Worm (Caenorhabditis elegans) whole organism, late embryonic: Measurements from ENCODE around the gene ivd-1.

Experiments used
- C08G9.2 ChIP-seq: sonication (generic microtip); optimal IDR thresholded peaks from 2 replicates; lab custom pipeline; 2016; ENCODE audit warnings: mild to moderate bottlenecking, missing genetic modification characterization, moderate library complexity, missing compliant biosample characterization
- C38D4.7 ChIP-seq: fragments of 200-800 bp; sonication (Bioruptor generic); optimal IDR thresholded peaks from 2 replicates; lab custom pipeline; 2018; ENCODE audit warnings: mild to moderate bottlenecking, missing genetic modification characterization, moderate library complexity, missing compliant biosample characterization
- K02D7.2 ChIP-seq: sonication (generic microtip); optimal IDR thresholded peaks from 2 replicates; lab custom pipeline; 2017; ENCODE audit warnings: mild to moderate bottlenecking, missing genetic modification characterization, missing compliant biosample characterization
- K09A11.1 ChIP-seq: sonication (generic microtip); optimal IDR thresholded peaks from 2 replicates; lab custom pipeline; 2017; ENCODE audit warnings: antibody characterized with exemption, mild to moderate bottlenecking, missing genetic modification characterization, missing compliant biosample characterization; ENCODE audit not compliant: insufficient read depth
- Y22D7AL.16 ChIP-seq: sonication (generic microtip); optimal IDR thresholded peaks from 2 replicates; lab custom pipeline; 2016; ENCODE audit warnings: missing genetic modification characterization, missing compliant biosample characterization
- ceh-18 ChIP-seq: sonication (generic microtip); optimal IDR thresholded peaks from 2 replicates; lab custom pipeline; 2016; ENCODE audit warnings: missing genetic modification characterization, missing compliant biosample characterization
- ceh-19 ChIP-seq: fragments of 200-800 bp; sonication (Bioruptor generic); optimal IDR thresholded peaks from 2 replicates; lab custom pipeline; 2018; ENCODE audit warnings: mild to moderate bottlenecking, missing genetic modification characterization, missing compliant biosample characterization
- ceh-2 ChIP-seq: sonication (generic microtip); optimal IDR thresholded peaks from 2 replicates; lab custom pipeline; 2016; ENCODE audit warnings: missing genotype, missing genetic modification characterization, missing compliant biosample characterization
- ceh-22 ChIP-seq: sonication (generic microtip); optimal IDR thresholded peaks from 2 replicates; lab custom pipeline; 2017; ENCODE audit warnings: missing biosample characterization, missing genetic modification characterization
- ceh-30 ChIP-seq: fragments of 150-350 bp; optimal IDR thresholded peaks from 2 replicates; lab custom pipeline; 2014; ENCODE audit warnings: missing biosample characterization, missing genetic modification characterization
- ceh-31 ChIP-seq: sonication (generic microtip); optimal IDR thresholded peaks from 2 replicates; lab custom pipeline; 2016; ENCODE audit warnings: missing genetic modification characterization, missing compliant biosample characterization
- ceh-45 ChIP-seq: fragments of 200-800 bp; sonication (Bioruptor generic); IDR thresholded peaks from 2 replicates; pipeline ENCODE4 v1.3.6; 2022; ENCODE audit warnings: missing genetic modification reagents, missing genetic modification characterization, missing compliant biosample characterization
- ceh-48 ChIP-seq: sonication (generic microtip); optimal IDR thresholded peaks from 2 replicates; lab custom pipeline; 2016; ENCODE audit warnings: missing genetic modification characterization, inconsistent platforms, missing compliant biosample characterization
- ceh-9 ChIP-seq: sonication (generic microtip); optimal IDR thresholded peaks from 2 replicates; lab custom pipeline; 2016; ENCODE audit warnings: mild to moderate bottlenecking, missing genetic modification characterization, inconsistent platforms, missing compliant biosample characterization
- che-1 ChIP-seq: sonication (generic microtip); optimal IDR thresholded peaks from 2 replicates; lab custom pipeline; 2016; ENCODE audit warnings: mild to moderate bottlenecking, missing genetic modification characterization, missing compliant biosample characterization
- ets-4 ChIP-seq: sonication (generic microtip); optimal IDR thresholded peaks from 2 replicates; lab custom pipeline; 2016; ENCODE audit warnings: missing genetic modification characterization, missing compliant biosample characterization
- eyg-1 ChIP-seq: sonication (generic microtip); optimal IDR thresholded peaks from 2 replicates; lab custom pipeline; 2016; ENCODE audit warnings: missing genotype, missing genetic modification characterization, missing compliant biosample characterization
- fax-1 ChIP-seq: sonication (generic microtip); optimal IDR thresholded peaks from 2 replicates; lab custom pipeline; 2016; ENCODE audit warnings: missing genotype, missing genetic modification characterization, missing compliant biosample characterization
- fkh-10 ChIP-seq: fragments of 150-350 bp; optimal IDR thresholded peaks from 2 replicates; lab custom pipeline; 2014; ENCODE audit warnings: missing biosample characterization, missing genetic modification reagents, missing genetic modification characterization
- fkh-6 ChIP-seq: sonication (generic microtip); optimal IDR thresholded peaks from 2 replicates; lab custom pipeline; 2016; ENCODE audit warnings: missing genetic modification characterization, missing compliant biosample characterization
- hlh-15 ChIP-seq: sonication (generic microtip); optimal IDR thresholded peaks from 2 replicates; lab custom pipeline; 2016; ENCODE audit warnings: missing genetic modification characterization, missing compliant biosample characterization
- hlh-30 ChIP-seq: sonication (generic microtip); optimal IDR thresholded peaks from 2 replicates; lab custom pipeline; 2017; ENCODE audit warnings: antibody characterized with exemption, missing genetic modification characterization, missing compliant biosample characterization; ENCODE audit not compliant: insufficient read depth
- hlh-6 ChIP-seq: sonication (generic microtip); optimal IDR thresholded peaks from 2 replicates; lab custom pipeline; 2016; ENCODE audit warnings: missing genotype, missing genetic modification characterization, missing compliant biosample characterization
- hlh-8 ChIP-seq: sonication (generic microtip); optimal IDR thresholded peaks from 2 replicates; lab custom pipeline; 2016; ENCODE audit warnings: missing genotype, missing genetic modification characterization, missing compliant biosample characterization
- lin-11 ChIP-seq: fragments of 200-800 bp; sonication (Bioruptor generic); optimal IDR thresholded peaks from 2 replicates; lab custom pipeline; 2018; ENCODE audit warnings: mild to moderate bottlenecking, missing genetic modification characterization, missing compliant biosample characterization
- mec-3 ChIP-seq: sonication (generic microtip); optimal IDR thresholded peaks from 2 replicates; lab custom pipeline; 2016; ENCODE audit warnings: borderline replicate concordance, missing genetic modification characterization, missing compliant biosample characterization
- nfya-1 ChIP-seq: sonication (generic microtip); optimal IDR thresholded peaks from 2 replicates; lab custom pipeline; 2017; ENCODE audit warnings: missing genetic modification characterization, mild to moderate bottlenecking, missing compliant biosample characterization, antibody characterized with exemption, moderate library complexity
- npax-4 ChIP-seq: sonication (generic microtip); optimal IDR thresholded peaks from 2 replicates; lab custom pipeline; 2016; ENCODE audit warnings: missing genetic modification characterization, missing compliant biosample characterization
- odd-2 ChIP-seq: sonication (generic microtip); optimal IDR thresholded peaks from 2 replicates; lab custom pipeline; 2017; ENCODE audit warnings: antibody characterized with exemption, mild to moderate bottlenecking, missing genetic modification characterization, missing compliant biosample characterization
- pha-4 ChIP-seq: fragments of 150-350 bp; optimal IDR thresholded peaks from 2 replicates; lab custom pipeline; 2018; ENCODE audit warnings: missing biosample characterization, missing genetic modification reagents, missing genetic modification characterization
- pros-1 ChIP-seq: fragments of 150-350 bp; optimal IDR thresholded peaks from 2 replicates; lab custom pipeline; 2014; ENCODE audit warnings: missing biosample characterization, missing genetic modification reagents, missing genetic modification characterization
- ref-2 ChIP-seq: sonication (generic microtip); optimal IDR thresholded peaks from 2 replicates; lab custom pipeline; 2016; ENCODE audit warnings: missing genetic modification characterization, missing compliant biosample characterization
- rnt-1 ChIP-seq: sonication (generic microtip); optimal IDR thresholded peaks from 2 replicates; lab custom pipeline; 2016; ENCODE audit warnings: missing genetic modification characterization, missing compliant biosample characterization
- sox-2 ChIP-seq: fragments of 200-800 bp; sonication (Bioruptor generic); IDR thresholded peaks from 2 replicates; pipeline ENCODE4 v1.3.6; 2022; ENCODE audit warnings: missing genetic modification reagents, missing genetic modification characterization, missing compliant biosample characterization
- syd-9 ChIP-seq: sonication (generic microtip); optimal IDR thresholded peaks from 2 replicates; lab custom pipeline; 2016; ENCODE audit warnings: mild to moderate bottlenecking, missing genetic modification characterization, moderate library complexity, missing compliant biosample characterization
- tbx-2 ChIP-seq: sonication (generic microtip); optimal IDR thresholded peaks from 2 replicates; lab custom pipeline; 2016; ENCODE audit warnings: missing genetic modification characterization, missing compliant biosample characterization
- ttx-3 ChIP-seq: sonication (generic microtip); optimal IDR thresholded peaks from 2 replicates; lab custom pipeline; 2016; ENCODE audit warnings: missing genetic modification reagents, missing genetic modification characterization, missing compliant biosample characterization
- unc-42 ChIP-seq: sonication (generic microtip); optimal IDR thresholded peaks from 2 replicates; lab custom pipeline; 2016; ENCODE audit warnings: missing genotype, missing genetic modification characterization, missing compliant biosample characterization
- unc-55 ChIP-seq: sonication (generic microtip); optimal IDR thresholded peaks from 2 replicates; lab custom pipeline; 2017; ENCODE audit warnings: missing biosample characterization, missing genetic modification reagents, missing genetic modification characterization

The ivd-1 gene

ce11 chrIV:5121995-5122394 lies 33.3 kb upstream of the ivd-1 start, which contains the start of gene tkr-3:
TSS of gene tkr-3 (minus strand) at chrIV:5122095.
- no peak for TF ChIP-seq npax-4 (tag; lab: Kevin White, UChicago)
- TF ChIP-seq hlh-8, result no peak
- no peak for TF ChIP-seq fkh-6

- TF ChIP-seq ceh-45 (GFP tag; lab: Robert Waterston, UW), result no peak
- TF ChIP-seq sox-2 (GFP tag; lab: Robert Waterston, UW), result no peak
- no peak for TF ChIP-seq K09A11.1 (tag; lab: Kevin White, UChicago)
- no peak for TF ChIP-seq ttx-3 (tag; lab: Kevin White, UChicago)
- TF ChIP-seq ceh-19 (GFP tag; lab: Kevin White, UChicago), result no peak
- TF ChIP-seq K02D7.2 (tag; lab: Kevin White, UChicago), result no peak
- no peak for TF ChIP-seq C38D4.7 (GFP tag; lab: Kevin White, UChicago)
- no peak for TF ChIP-seq ceh-22
- TF ChIP-seq unc-55 (GFP tag; lab: Kevin White, UChicago), result no peak
- TF ChIP-seq ceh-48, result no peak
- no peak for TF ChIP-seq hlh-6 (tag; lab: Kevin White, UChicago)
These were observed 22.9 kb upstream of the ivd-1 start, which contains the start of gene AC7.3 for ce11 chrIV:5111533-5111932. TSS of gene AC7.3 (plus strand) at chrIV:5111833.

ce11 chrIV:5110391-5110930 lies 21.8 kb upstream of the ivd-1 start:
- no peak for TF ChIP-seq hlh-30 (tag; lab: Kevin White, UChicago)
- TF ChIP-seq ceh-2, result no peak
- TF ChIP-seq hlh-15, result no peak
- TF ChIP-seq ceh-45 (GFP tag; lab: Robert Waterston, UW), result no peak
- no peak for TF ChIP-seq rnt-1 (tag; lab: Kevin White, UChicago)
- TF ChIP-seq pha-4, result no peak
- no peak for TF ChIP-seq fax-1
- TF ChIP-seq fkh-10 (GFP tag; lab: Kevin White, UChicago), result no peak
- no peak for TF ChIP-seq C08G9.2
- TF ChIP-seq ceh-48, result no peak
- TF ChIP-seq K02D7.2 (tag; lab: Kevin White, UChicago), result no peak
- TF ChIP-seq mec-3 (tag; lab: Kevin White, UChicago), result no peak
- TF ChIP-seq odd-2 (tag; lab: Kevin White, UChicago), result no peak

- TF ChIP-seq ceh-30 (tag; lab: Kevin White, UChicago), result no peak
- TF ChIP-seq, all 69 proteins: peak for 0
These were observed 21.3 kb upstream of the ivd-1 start for ce11 chrIV:5109943-5110342.

ce11 chrIV:5108971-5109370 lies 20.3 kb upstream of the ivd-1 start:
- no peak for TF ChIP-seq ceh-9 (tag; lab: Kevin White, UChicago)
- peak; percentile 88 for TF ChIP-seq unc-42

ce11 chrIV:5103229-5103894 lies 14.7 kb upstream of the ivd-1 start, which contains the start of gene C02B10.3:
TSS of gene C02B10.3 (minus strand) at chrIV:5103279.
- TF ChIP-seq unc-42 (peak; percentile 71), ceh-45 (GFP tag; lab: Robert Waterston, UW) (no peak), ceh-19 (GFP tag; lab: Kevin White, UChicago) (no peak), ref-2 (tag; lab: Kevin White, UChicago) (no peak), ceh-22 (no peak), C08G9.2 (no peak), ceh-48 (peak; percentile 31), fkh-10 (GFP tag; lab: Kevin White, UChicago) (no peak), Y22D7AL.16 (tag; lab: Kevin White, UChicago) (no peak), ceh-31 (peak; percentile 52), fkh-6 (no peak), che-1 (tag; lab: Kevin White, UChicago) (no peak), ceh-18 (tag; lab: Kevin White, UChicago) (no peak), hlh-6 (tag; lab: Kevin White, UChicago) (no peak), nfya-1 (tag; lab: Kevin White, UChicago) (peak; percentile 17), odd-2 (tag; lab: Kevin White, UChicago) (no peak), eyg-1 (tag; lab: Kevin White, UChicago) (no peak), syd-9 (tag; lab: Kevin White, UChicago) (no peak), unc-55 (GFP tag; lab: Kevin White, UChicago) (peak; percentile 39), lin-11 (tag; lab: Kevin White, UChicago) (no peak), ets-4 (tag; lab: Kevin White, UChicago) (no peak), tbx-2 (tag; lab: Kevin White, UChicago) (peak; percentile 40), pros-1 (tag; lab: Kevin White, UChicago) (no peak)
